Fruit fly (Drosophila melanogaster) whole organism, embryonic: ENCODE results near the gene CG3726.

Source experiments
- Ada2b ChIP-seq: fragments of 200-800 bp; sonication (Bioruptor generic); IDR thresholded peaks from 2 replicates; pipeline ENCODE4 v1.3.6; 2022; ENCODE audit warnings: missing biosample characterization, missing genetic modification characterization
- BtbVII ChIP-seq: fragments of 200-800 bp; sonication (Bioruptor generic); optimal IDR thresholded peaks from 3 replicates; lab custom pipeline; 2017; ENCODE audit warnings: missing biosample characterization, mild to moderate bottlenecking, missing genetic modification characterization
- CG1024 ChIP-seq: fragments of 200-800 bp; sonication (Bioruptor generic); IDR thresholded peaks from 2 replicates; pipeline ENCODE4 v1.3.6; 2022; ENCODE audit warnings: missing biosample characterization, missing genetic modification characterization
- CG11085 ChIP-seq: fragments of 200-800 bp; sonication (Bioruptor generic); IDR thresholded peaks from 2 replicates; pipeline ENCODE4 v1.3.6; 2022; ENCODE audit warnings: missing biosample characterization, missing genetic modification characterization
- CG11093 ChIP-seq: fragments of 200-800 bp; sonication (Bioruptor generic); IDR thresholded peaks from 3 replicates; pipeline ENCODE4 v1.3.6; 2022; ENCODE audit warnings: missing biosample characterization, missing genetic modification characterization
- CG12659 ChIP-seq: fragments of 200-800 bp; sonication (Bioruptor generic); optimal IDR thresholded peaks from 3 replicates; lab custom pipeline; 2017; ENCODE audit warnings: mild to moderate bottlenecking, missing biosample characterization, missing genetic modification reagents, missing genetic modification characterization
- CG13123 ChIP-seq: fragments of 200-800 bp; sonication (Bioruptor generic); optimal IDR thresholded peaks from 2 replicates; lab custom pipeline; 2016; ENCODE audit warnings: missing biosample characterization, missing genetic modification characterization
- CG13894 ChIP-seq: fragments of 200-800 bp; sonication (Bioruptor generic); optimal IDR thresholded peaks from 3 replicates; lab custom pipeline; 2018; ENCODE audit warnings: missing biosample characterization, mild to moderate bottlenecking, missing genetic modification characterization, moderate library complexity
- CG15696 ChIP-seq: fragments of 200-800 bp; sonication (Bioruptor generic); optimal IDR thresholded peaks from 2 replicates; lab custom pipeline; 2019; ENCODE audit warnings: missing biosample characterization, mild to moderate bottlenecking, missing genetic modification characterization, moderate library complexity
- CG16779 ChIP-seq: fragments of 200-800 bp; sonication (Bioruptor generic); IDR thresholded peaks from 2 replicates; pipeline ENCODE4 v1.3.6; 2022; ENCODE audit warnings: missing biosample characterization, missing genetic modification characterization
- CG17612 ChIP-seq: fragments of 200-800 bp; sonication (Bioruptor generic); IDR thresholded peaks from 2 replicates; pipeline ENCODE4 v1.3.6; 2022; ENCODE audit warnings: missing biosample characterization, missing genetic modification characterization
- CG1832 ChIP-seq: fragments of 200-800 bp; sonication (Bioruptor generic); optimal IDR thresholded peaks from 2 replicates; lab custom pipeline; 2017; ENCODE audit warnings: missing biosample characterization, mild to moderate bottlenecking, missing genetic modification characterization, inconsistent platforms
- CG2129 ChIP-seq: fragments of 200-800 bp; sonication (Bioruptor generic); IDR thresholded peaks from 2 replicates; pipeline ENCODE4 v1.3.6; 2022; ENCODE audit warnings: missing biosample characterization, missing genetic modification characterization; ENCODE audit not compliant: partially characterized antibody
- CG30403 ChIP-seq: fragments of 200-800 bp; sonication (Bioruptor generic); optimal IDR thresholded peaks from 3 replicates; lab custom pipeline; 2016; ENCODE audit warnings: missing biosample characterization, missing genetic modification characterization
- CG31365 ChIP-seq: fragments of 200-800 bp; sonication (Bioruptor generic); optimal IDR thresholded peaks from 2 replicates; lab custom pipeline; 2018; ENCODE audit warnings: missing biosample characterization, mild to moderate bottlenecking, missing genetic modification characterization
- CG3163 ChIP-seq: fragments of 200-800 bp; sonication (Bioruptor generic); optimal IDR thresholded peaks from 3 replicates; lab custom pipeline; 2016; ENCODE audit warnings: missing biosample characterization, missing genetic modification characterization
- CG32772 ChIP-seq: fragments of 200-800 bp; sonication (Bioruptor generic); IDR thresholded peaks from 2 replicates; pipeline ENCODE4 v1.3.6; 2022; ENCODE audit warnings: missing biosample characterization, missing genetic modification characterization
- CG34422 ChIP-seq: fragments of 200-800 bp; sonication (Bioruptor generic); IDR thresholded peaks from 3 replicates; pipeline ENCODE4 v1.3.6; 2022; ENCODE audit warnings: missing biosample characterization, missing genetic modification characterization
- CG4730 ChIP-seq: fragments of 200-800 bp; sonication (Bioruptor generic); IDR thresholded peaks from 2 replicates; pipeline ENCODE4 v1.3.6; 2022; ENCODE audit warnings: missing biosample characterization, missing genetic modification characterization
- CG5245 ChIP-seq: fragments of 200-800 bp; sonication (Bioruptor generic); optimal IDR thresholded peaks from 3 replicates; lab custom pipeline; 2016; ENCODE audit warnings: missing biosample characterization, missing genetic modification characterization
- CG6683 ChIP-seq: fragments of 200-800 bp; sonication (Bioruptor generic); optimal IDR thresholded peaks from 2 replicates; lab custom pipeline; 2017; ENCODE audit warnings: missing biosample characterization, mild to moderate bottlenecking, missing genetic modification characterization, missing genetic modification reagents
- CG7271 ChIP-seq: fragments of 200-800 bp; sonication (Bioruptor generic); optimal IDR thresholded peaks from 2 replicates; lab custom pipeline; 2018; ENCODE audit warnings: missing biosample characterization, mild to moderate bottlenecking, missing genetic modification characterization, moderate library complexity
- CG7556 ChIP-seq: fragments of 200-800 bp; sonication (Bioruptor generic); optimal IDR thresholded peaks from 2 replicates; lab custom pipeline; 2017; ENCODE audit warnings: missing biosample characterization, mild to moderate bottlenecking, missing genetic modification characterization
- CG8478 ChIP-seq: fragments of >200 bp; optimal IDR thresholded peaks from 2 replicates; lab custom pipeline; 2018
- CG8924 ChIP-seq: fragments of 200-800 bp; optimal IDR thresholded peaks from 3 replicates; lab custom pipeline; 2019; ENCODE audit warnings: missing biosample characterization, mild to moderate bottlenecking, missing genetic modification characterization, moderate library complexity
- Drgx ChIP-seq: fragments of 200-800 bp; sonication (Bioruptor generic); IDR thresholded peaks from 2 replicates; pipeline ENCODE4 v1.3.6; 2022; ENCODE audit warnings: missing biosample characterization, missing genetic modification characterization
- Elba2 ChIP-seq: fragments of 200-800 bp; sonication (Bioruptor generic); optimal IDR thresholded peaks from 3 replicates; lab custom pipeline; 2016; ENCODE audit warnings: missing biosample characterization, missing genetic modification characterization
- GATAe ChIP-seq: fragments of 200-800 bp; sonication (Bioruptor generic); conservative IDR thresholded peaks from 2 replicates; pipeline ENCODE4 v1.3.6; 2022; ENCODE audit warnings: missing biosample characterization, missing genetic modification characterization
- H15 ChIP-seq: fragments of 200-800 bp; sonication (Bioruptor generic); IDR thresholded peaks from 3 replicates; pipeline ENCODE4 v1.3.6; 2022; ENCODE audit warnings: missing biosample characterization, missing genetic modification characterization
- HLH4C ChIP-seq: fragments of 200-800 bp; sonication (Bioruptor generic); IDR thresholded peaks from 3 replicates; pipeline ENCODE4 v1.3.6; 2022; ENCODE audit warnings: missing biosample characterization, missing genetic modification characterization; ENCODE audit not compliant: partially characterized antibody
- Hr51 ChIP-seq, 2 experiments: fragments of 200-800 bp; sonication (Bioruptor generic); optimal IDR thresholded peaks; 2 replicates in 1 of 2; 3 replicates in 1 of 2; lab custom pipeline; 2016 to 2018; ENCODE audit warnings: missing biosample characterization in 2 of 2, missing genetic modification characterization in 2 of 2, mild to moderate bottlenecking in 1 of 2, moderate library complexity in 1 of 2
- Lim3 ChIP-seq: fragments of 200-800 bp; sonication (Bioruptor generic); IDR thresholded peaks from 2 replicates; pipeline ENCODE4 v1.3.6; 2022; ENCODE audit warnings: missing biosample characterization, missing genetic modification characterization
- Mad ChIP-seq: fragments of 200-800 bp; sonication (Bioruptor generic); optimal IDR thresholded peaks from 2 replicates; lab custom pipeline; 2016; ENCODE audit warnings: missing biosample characterization, missing genetic modification characterization
- Sin3A ChIP-seq: fragments of >200 bp; optimal IDR thresholded peaks from 2 replicates; lab custom pipeline; 2018
- ato ChIP-seq: fragments of 200-800 bp; sonication (Bioruptor generic); IDR thresholded peaks from 2 replicates; pipeline ENCODE4 v1.3.6; 2022; ENCODE audit warnings: missing biosample characterization, missing genetic modification characterization; ENCODE audit not compliant: partially characterized antibody
- btn ChIP-seq: fragments of 200-800 bp; sonication (Bioruptor generic); optimal IDR thresholded peaks from 2 replicates; lab custom pipeline; 2016; ENCODE audit warnings: missing biosample characterization, missing genetic modification characterization
- caup ChIP-seq: fragments of 200-800 bp; sonication (Bioruptor generic); optimal IDR thresholded peaks from 3 replicates; lab custom pipeline; 2017; ENCODE audit warnings: missing biosample characterization, mild to moderate bottlenecking, missing genetic modification characterization, moderate library complexity; ENCODE audit not compliant: severe bottlenecking
- chm ChIP-seq: fragments of 200-800 bp; sonication (Bioruptor generic); IDR thresholded peaks from 2 replicates; pipeline ENCODE4 v1.3.6; 2022; ENCODE audit warnings: missing biosample characterization, missing genetic modification characterization
- eve ChIP-seq, 2 experiments: fragments of >200 bp; optimal IDR thresholded peaks; 2 replicates each; lab custom pipeline; 2017; ENCODE audit warnings: missing biosample characterization in 2 of 2, missing genetic modification characterization in 2 of 2
- ewg ChIP-seq: fragments of 200-800 bp; sonication (Bioruptor generic); optimal IDR thresholded peaks from 3 replicates; lab custom pipeline; 2017; ENCODE audit warnings: mild to moderate bottlenecking, missing biosample characterization, missing genetic modification reagents, missing genetic modification characterization
- gsb-n ChIP-seq: fragments of 200-800 bp; sonication (Bioruptor generic); optimal IDR thresholded peaks from 3 replicates; lab custom pipeline; 2018; ENCODE audit warnings: missing biosample characterization, mild to moderate bottlenecking, missing genetic modification characterization
- hth ChIP-seq: fragments of >200 bp; optimal IDR thresholded peaks from 2 replicates; lab custom pipeline; 2017; ENCODE audit warnings: inconsistent platforms
- jigr1 ChIP-seq: fragments of 200-800 bp; sonication (Bioruptor generic); IDR thresholded peaks from 3 replicates; pipeline ENCODE4 v1.3.6; 2022; ENCODE audit warnings: missing biosample characterization, missing genetic modification characterization
- jing ChIP-seq: fragments of 200-800 bp; sonication (Bioruptor generic); optimal IDR thresholded peaks from 2 replicates; lab custom pipeline; 2018; ENCODE audit warnings: missing biosample characterization, mild to moderate bottlenecking, missing genetic modification characterization
- mld ChIP-seq: fragments of 200-800 bp; sonication (Bioruptor generic); IDR thresholded peaks from 3 replicates; pipeline ENCODE4 v1.3.6; 2022; ENCODE audit warnings: missing biosample characterization, missing genetic modification characterization; ENCODE audit not compliant: partially characterized antibody
- oc ChIP-seq: fragments of 200-800 bp; sonication (Bioruptor generic); optimal IDR thresholded peaks from 2 replicates; lab custom pipeline; 2018; ENCODE audit warnings: missing biosample characterization, mild to moderate bottlenecking, missing genetic modification characterization, moderate library complexity
- pb ChIP-seq: fragments of 200-800 bp; sonication (Bioruptor generic); optimal IDR thresholded peaks from 3 replicates; lab custom pipeline; 2016; ENCODE audit warnings: missing biosample characterization, missing genetic modification characterization
- pho ChIP-seq: fragments of 200-800 bp; sonication (Bioruptor generic); optimal IDR thresholded peaks from 2 replicates; lab custom pipeline; 2016; ENCODE audit warnings: missing biosample characterization, missing genetic modification characterization
- slbo ChIP-seq: fragments of 200-800 bp; sonication (Bioruptor generic); IDR thresholded peaks from 2 replicates; pipeline ENCODE4 v1.3.6; 2022; ENCODE audit warnings: missing biosample characterization, missing genetic modification characterization
- sr ChIP-seq: fragments of 200-800 bp; sonication (Bioruptor generic); IDR thresholded peaks from 3 replicates; pipeline ENCODE4 v1.3.6; 2022; ENCODE audit warnings: missing biosample characterization, missing genetic modification characterization
- tin ChIP-seq: fragments of 200-800 bp; sonication (Bioruptor generic); optimal IDR thresholded peaks from 3 replicates; lab custom pipeline; 2016; ENCODE audit warnings: missing biosample characterization, missing genetic modification characterization
- zfh2 ChIP-seq: fragments of 200-800 bp; sonication (Bioruptor generic); optimal IDR thresholded peaks from 2 replicates; lab custom pipeline; 2016; ENCODE audit warnings: missing biosample characterization, missing genetic modification characterization

The CG3726 gene

DNA sequence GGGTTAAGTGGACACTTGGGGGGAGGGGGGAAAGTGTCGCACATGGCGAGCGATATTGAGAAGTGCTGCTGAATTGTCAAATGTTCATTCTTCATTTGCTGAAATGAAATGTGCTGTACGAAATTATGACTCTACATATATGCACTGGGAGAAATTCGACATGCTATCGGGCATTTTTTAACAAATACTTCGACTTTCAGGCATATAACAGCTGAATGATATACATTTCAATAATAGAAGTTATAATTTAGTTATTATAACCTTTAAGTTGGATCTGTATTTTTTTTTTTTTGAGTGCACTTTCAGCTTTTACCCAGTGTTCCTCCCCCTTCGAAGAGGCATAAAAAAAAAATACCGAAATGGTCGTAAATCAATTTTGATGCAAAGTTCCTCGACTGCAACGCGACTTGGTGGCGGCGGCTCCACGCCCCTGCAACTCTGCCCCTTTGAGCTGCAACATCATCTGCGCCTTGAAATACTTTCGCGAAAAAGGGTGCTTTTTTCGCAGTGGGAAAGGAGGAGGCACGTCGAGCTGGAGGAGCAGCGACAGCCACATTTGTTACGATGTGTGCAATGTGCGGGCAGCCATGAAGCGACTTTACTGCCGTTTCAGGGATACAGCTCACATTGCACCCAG is 56.6 kb downstream of the CG3726 start (continued):
- TF ChIP-seq caup: no peak
- no peak for TF ChIP-seq zfh2 (GFP tag; lab: Kevin White, UChicago)
- TF ChIP-seq CG7271 (tag; lab: Kevin White, UChicago): no peak
- TF ChIP-seq gsb-n (tag; lab: Kevin White, UChicago): peak; percentile 4
- no peak for TF ChIP-seq CG13123 (GFP tag; lab: Kevin White, UChicago)
- no peak for TF ChIP-seq Elba2 (GFP tag; lab: Kevin White, UChicago)
- TF ChIP-seq CG31365 (tag; lab: Kevin White, UChicago): no peak
- TF ChIP-seq Lim3: no peak
- TF ChIP-seq H15 (GFP tag; lab: Robert Waterston, UW): no peak
- no peak for TF ChIP-seq ewg (GFP tag; lab: Kevin White, UChicago)
- TF ChIP-seq Drgx: peak; percentile 46
- TF ChIP-seq Mad: no peak
- no peak for TF ChIP-seq jigr1 (GFP tag; lab: Robert Waterston, UW)
- no peak for TF ChIP-seq CG3163 (GFP tag; lab: Kevin White, UChicago)
- TF ChIP-seq CG8924 (tag; lab: Kevin White, UChicago): no peak
- TF ChIP-seq HLH4C: no peak
- TF ChIP-seq CG5245: peak; percentile 68
- peak; percentile 9 for TF ChIP-seq jing
- no peak for TF ChIP-seq pho (GFP tag; lab: Kevin White, UChicago)
- no peak for TF ChIP-seq hth (lab: Kevin White, UChicago)
- no peak for TF ChIP-seq mld (GFP tag; lab: Robert Waterston, UW)
- TF ChIP-seq GATAe (GFP tag; lab: Robert Waterston, UW): no peak
- TF ChIP-seq CG11085: no peak
- TF ChIP-seq CG7556 (GFP tag; lab: Kevin White, UChicago): no peak
- TF ChIP-seq CG16779 (GFP tag; lab: Robert Waterston, UW): no peak
- TF ChIP-seq CG11093 (GFP tag; lab: Robert Waterston, UW): no peak
- TF ChIP-seq CG6683 (GFP tag; lab: Kevin White, UChicago): no peak
- no peak for TF ChIP-seq CG34422 (GFP tag; lab: Robert Waterston, UW)
- TF ChIP-seq chm (GFP tag; lab: Robert Waterston, UW): no peak
- TF ChIP-seq Sin3A (lab: Kevin White, UChicago): no peak
- no peak for TF ChIP-seq CG1832 (GFP tag; lab: Kevin White, UChicago)
- peak; percentile 47 for TF ChIP-seq slbo (GFP tag; lab: Robert Waterston, UW)
- no peak for TF ChIP-seq CG1024 (GFP tag; lab: Robert Waterston, UW)
- TF ChIP-seq CG8478 (lab: Kevin White, UChicago): no peak
- peak; percentile 42; the same call in 1 of the 2 replicates for TF ChIP-seq CG32772 (GFP tag; lab: Robert Waterston, UW)
- TF ChIP-seq pb (GFP tag; lab: Kevin White, UChicago): no peak
- no peak for TF ChIP-seq CG12659 (GFP tag; lab: Kevin White, UChicago)
- no peak for TF ChIP-seq ato (GFP tag; lab: Robert Waterston, UW)
- TF ChIP-seq tin (GFP tag; lab: Kevin White, UChicago): peak; percentile 22
- TF ChIP-seq CG4730 (GFP tag; lab: Robert Waterston, UW): no peak
- TF ChIP-seq Hr51 (GFP tag; optimal IDR thresholded peaks at IDR 0.05; lab: Kevin White, UChicago): peak in 1 of 2 experiments; percentile 37
- no peak for TF ChIP-seq CG17612
- no peak for TF ChIP-seq Ada2b (GFP tag; lab: Robert Waterston, UW)
- no peak for TF ChIP-seq CG13894
- TF ChIP-seq CG15696 (tag; lab: Kevin White, UChicago): no peak
- no peak for TF ChIP-seq eve (GFP tag; optimal IDR thresholded peaks at IDR 0.05; lab: Kevin White, UChicago)
- no peak for TF ChIP-seq oc (tag; lab: Kevin White, UChicago)
- peak; percentile 46 for TF ChIP-seq CG30403 (GFP tag; lab: Kevin White, UChicago)
- no peak for TF ChIP-seq sr
- TF ChIP-seq BtbVII (GFP tag; lab: Kevin White, UChicago): no peak
- TF ChIP-seq CG2129 (GFP tag; lab: Robert Waterston, UW): no peak
- TF ChIP-seq btn: no peak
